Fruit fly (Drosophila melanogaster) whole organism, wandering third instar larva: Measurements from ENCODE around the gene CG8960.

Source experiments
- Abd-B ChIP-seq: fragments of >200 bp; optimal IDR thresholded peaks from 2 replicates; lab custom pipeline; 2017; ENCODE audit warnings: missing biosample characterization, missing genetic modification characterization
- Mio ChIP-seq: sonication (Bioruptor generic); optimal IDR thresholded peaks from 2 replicates; lab custom pipeline; 2016; ENCODE audit warnings: missing biosample characterization, missing genetic modification characterization
- OdsH ChIP-seq: fragments of 200-800 bp; sonication (Bioruptor generic); optimal IDR thresholded peaks from 2 replicates; lab custom pipeline; 2016; ENCODE audit warnings: missing biosample characterization, mild to moderate bottlenecking, missing genetic modification characterization
- h ChIP-seq: fragments of 200-800 bp; sonication (Bioruptor generic); optimal IDR thresholded peaks from 3 replicates; lab custom pipeline; 2016; ENCODE audit warnings: missing biosample characterization, mild to moderate bottlenecking, missing genetic modification characterization
- jim ChIP-seq: fragments of 175-275, 200-325 bp; sonication (Bioruptor generic); optimal IDR thresholded peaks from 2 replicates; lab custom pipeline; 2016; ENCODE audit warnings: missing biosample characterization, mild to moderate bottlenecking, missing genetic modification characterization
- psq ChIP-seq: fragments of 200-800 bp; sonication (Bioruptor generic); optimal IDR thresholded peaks from 3 replicates; lab custom pipeline; 2017; ENCODE audit warnings: missing biosample characterization, mild to moderate bottlenecking, missing genetic modification characterization, moderate library complexity
- sage ChIP-seq: fragments of 200-800 bp; sonication (Bioruptor generic); optimal IDR thresholded peaks from 2 replicates; lab custom pipeline; 2016; ENCODE audit warnings: missing biosample characterization, mild to moderate bottlenecking, missing genetic modification characterization
- sv ChIP-seq: fragments of 200-800 bp; sonication (Bioruptor generic); optimal IDR thresholded peaks from 3 replicates; lab custom pipeline; 2016; ENCODE audit warnings: missing biosample characterization, missing genetic modification characterization

DNA sequence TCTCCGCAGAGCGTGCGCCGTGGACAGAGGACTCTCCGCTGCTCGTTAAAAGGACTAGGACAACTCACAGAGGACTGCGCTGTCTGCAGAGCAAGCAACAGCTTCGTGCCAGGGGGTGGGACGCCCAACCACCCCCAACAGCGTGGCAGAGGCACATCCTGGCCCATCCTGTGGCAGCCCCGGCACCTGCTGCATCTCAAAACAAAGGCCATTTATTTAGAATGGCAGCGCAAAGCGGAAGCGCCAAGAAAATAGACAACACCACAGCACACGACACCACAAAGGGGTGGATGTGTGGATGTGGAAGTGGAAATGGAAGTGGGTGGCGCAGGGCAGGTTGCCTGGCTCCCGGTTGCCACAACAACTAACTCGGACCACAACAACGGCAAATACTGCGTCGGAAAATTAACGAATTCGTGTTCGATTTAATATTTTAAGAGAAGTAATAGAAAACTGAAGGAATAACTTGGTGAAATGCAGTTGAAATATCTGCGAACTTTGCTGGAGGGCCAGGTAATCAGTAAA is 32.4 kb downstream of the CG8960 start, which contains the start of gene Oseg2:
- TF ChIP-seq psq (GFP tag; lab: Kevin White, UChicago) (no peak), OdsH (GFP tag; lab: Kevin White, UChicago) (no peak), Mio (GFP tag; lab: Kevin White, UChicago) (no peak), sv (GFP tag; lab: Kevin White, UChicago) (no peak), Abd-B (GFP tag; lab: Kevin White, UChicago) (no peak), jim (GFP tag; lab: Kevin White, UChicago) (no peak), sage (GFP tag; lab: Kevin White, UChicago) (no peak), h (no peak)
